Fruit fly (Drosophila melanogaster): ENCODE results near the gene mgl.

DNA sequence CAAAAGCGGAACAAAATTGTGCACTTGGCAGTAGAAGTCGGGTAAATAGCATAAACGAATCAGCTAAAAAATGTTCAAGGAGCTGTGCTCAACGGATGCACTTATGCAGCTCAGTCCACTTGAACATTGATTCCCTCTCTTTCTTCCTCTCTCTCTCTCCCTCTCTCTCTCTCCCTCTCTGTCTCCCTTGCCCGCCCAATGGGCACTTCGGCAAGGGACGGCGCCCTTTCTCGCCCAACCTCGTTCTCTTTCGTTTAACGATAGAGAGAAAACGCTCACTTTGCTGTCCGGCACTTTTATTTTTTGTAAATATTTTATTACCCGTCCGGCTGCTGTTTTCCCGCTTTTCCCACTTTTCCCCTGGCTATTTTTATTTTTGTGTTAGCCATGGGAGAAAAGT is 44.5 kb upstream of the mgl start:
- TF ChIP-seq Deaf1 (tag; optimal IDR thresholded peaks at IDR 0.05) (no peak), Sox102F (GFP tag; optimal IDR thresholded peaks at IDR 0.05) (no peak), CG10209 (GFP tag; optimal IDR thresholded peaks at IDR 0.05) (no peak)

Measured in whole organism, embryonic.